Worm (Caenorhabditis elegans): Measurements from ENCODE around the gene tmed-10.

tmed-10 gene

ce11 chrV:11326914-11327367 lies at the start of gene tmed-10:
TSS of gene tmed-10 (minus strand) at chrV:11326964.
- TF ChIP-seq ref-1 (GFP tag; conservative IDR thresholded peaks at IDR 0.05): no peak
- no peak for TF ChIP-seq ztf-29 (GFP tag; IDR thresholded peaks at IDR 0.05)
- no peak for TF ChIP-seq klf-2 (GFP tag; conservative IDR thresholded peaks at IDR 0.05)
- TF ChIP-seq flt-1 (GFP tag; IDR thresholded peaks at IDR 0.05): peak; percentile 55; the same call in 1 of the 2 replicates
- peak; percentile 63; the same call in 1 of the 2 replicates for TF ChIP-seq ztf-23 (GFP tag; IDR thresholded peaks at IDR 0.05)
- no peak for TF ChIP-seq med-1 (GFP tag; optimal IDR thresholded peaks at IDR 0.05; ENCODE audit: insufficient read depth)
- no peak for TF ChIP-seq tab-1 (GFP tag; IDR thresholded peaks at IDR 0.05)
- TF ChIP-seq cog-1 (tag; optimal IDR thresholded peaks at IDR 0.05): no peak
- TF ChIP-seq T22C8.4 (GFP tag; IDR thresholded peaks at IDR 0.05): 0 out of 2 replicates have a peak, but pooled peaks have one; percentile 25

- TF ChIP-seq T22C8.4 (GFP tag; IDR thresholded peaks at IDR 0.05): peak; percentile 63
- no peak for TF ChIP-seq med-1 (GFP tag; optimal IDR thresholded peaks at IDR 0.05; ENCODE audit: insufficient read depth)
These were observed 48.5 kb upstream of the tmed-10 start, which contains the start of gene cnb-1 for ce11 chrV:11375150-11375792. TSS of gene cnb-1 (plus strand) at chrV:11375742.

- TF ChIP-seq med-1 (GFP tag; optimal IDR thresholded peaks at IDR 0.05; ENCODE audit: insufficient read depth): no peak
- no peak for TF ChIP-seq tab-1 (GFP tag; IDR thresholded peaks at IDR 0.05)
These were observed 47.2 kb upstream of the tmed-10 start for ce11 chrV:11373918-11374317.

- TF ChIP-seq ztf-23 (GFP tag; IDR thresholded peaks at IDR 0.05) (no peak), ref-1 (GFP tag; conservative IDR thresholded peaks at IDR 0.05) (no peak), ztf-29 (GFP tag; IDR thresholded peaks at IDR 0.05) (no peak), med-1 (GFP tag; optimal IDR thresholded peaks at IDR 0.05; ENCODE audit: insufficient read depth) (no peak), flt-1 (GFP tag; IDR thresholded peaks at IDR 0.05) (no peak), tab-1 (GFP tag; IDR thresholded peaks at IDR 0.05) (no peak), T22C8.4 (GFP tag; IDR thresholded peaks at IDR 0.05) (no peak), cog-1 (tag; optimal IDR thresholded peaks at IDR 0.05) (no peak), klf-2 (GFP tag; conservative IDR thresholded peaks at IDR 0.05) (no peak)
These were observed 45.6 kb upstream of the tmed-10 start for ce11 chrV:11372284-11372878.

- TF ChIP-seq ztf-29 (GFP tag; IDR thresholded peaks at IDR 0.05) (no peak), T22C8.4 (GFP tag; IDR thresholded peaks at IDR 0.05) (no peak), med-1 (GFP tag; optimal IDR thresholded peaks at IDR 0.05; ENCODE audit: insufficient read depth) (no peak), cog-1 (tag; optimal IDR thresholded peaks at IDR 0.05) (no peak), ref-1 (GFP tag; conservative IDR thresholded peaks at IDR 0.05) (no peak), klf-2 (GFP tag; conservative IDR thresholded peaks at IDR 0.05) (no peak)
These were observed 39.4 kb upstream of the tmed-10 start, which contains the start of gene dop-5 for ce11 chrV:11366129-11366528. TSS of gene dop-5 (minus strand) at chrV:11366229.

- TF ChIP-seq med-1 (GFP tag; optimal IDR thresholded peaks at IDR 0.05; ENCODE audit: insufficient read depth) (no peak), ztf-29 (GFP tag; IDR thresholded peaks at IDR 0.05) (no peak), ztf-23 (GFP tag; IDR thresholded peaks at IDR 0.05) (no peak), tab-1 (GFP tag; IDR thresholded peaks at IDR 0.05) (no peak), ref-1 (GFP tag; conservative IDR thresholded peaks at IDR 0.05) (no peak), klf-2 (GFP tag; conservative IDR thresholded peaks at IDR 0.05) (no peak), T22C8.4 (GFP tag; IDR thresholded peaks at IDR 0.05) (no peak), flt-1 (GFP tag; IDR thresholded peaks at IDR 0.05) (no peak), cog-1 (tag; optimal IDR thresholded peaks at IDR 0.05) (no peak)
These were observed 36.8 kb upstream of the tmed-10 start for ce11 chrV:11363575-11363974.

ce11 chrV:11354264-11354663 lies 27.5 kb upstream of the tmed-10 start:
- TF ChIP-seq klf-2 (GFP tag; conservative IDR thresholded peaks at IDR 0.05) (no peak), ztf-29 (GFP tag; IDR thresholded peaks at IDR 0.05) (no peak), med-1 (GFP tag; optimal IDR thresholded peaks at IDR 0.05; ENCODE audit: insufficient read depth) (no peak), T22C8.4 (GFP tag; IDR thresholded peaks at IDR 0.05) (no peak)

- TF ChIP-seq flt-1 (GFP tag; IDR thresholded peaks at IDR 0.05) (no peak), klf-2 (GFP tag; conservative IDR thresholded peaks at IDR 0.05) (no peak), med-1 (GFP tag; optimal IDR thresholded peaks at IDR 0.05; ENCODE audit: insufficient read depth) (no peak), ztf-23 (GFP tag; IDR thresholded peaks at IDR 0.05) (no peak), cog-1 (tag; optimal IDR thresholded peaks at IDR 0.05) (no peak), ztf-29 (GFP tag; IDR thresholded peaks at IDR 0.05) (no peak), T22C8.4 (GFP tag; IDR thresholded peaks at IDR 0.05) (no peak), ref-1 (GFP tag; conservative IDR thresholded peaks at IDR 0.05) (no peak), tab-1 (GFP tag; IDR thresholded peaks at IDR 0.05) (no peak)
These were observed 26.1 kb upstream of the tmed-10 start, which contains the start of gene npr-25 for ce11 chrV:11352893-11353292. TSS of gene npr-25 (minus strand) at chrV:11352993.

- TF ChIP-seq tab-1 (GFP tag; IDR thresholded peaks at IDR 0.05) (no peak), klf-2 (GFP tag; conservative IDR thresholded peaks at IDR 0.05) (no peak), ref-1 (GFP tag; conservative IDR thresholded peaks at IDR 0.05) (no peak), ztf-29 (GFP tag; IDR thresholded peaks at IDR 0.05) (no peak)
These were observed 24.5 kb upstream of the tmed-10 start for ce11 chrV:11351263-11351662.

- no peak for TF ChIP-seq klf-2 (GFP tag; conservative IDR thresholded peaks at IDR 0.05)
- no peak for TF ChIP-seq ztf-23 (GFP tag; IDR thresholded peaks at IDR 0.05)
- no peak for TF ChIP-seq ref-1 (GFP tag; conservative IDR thresholded peaks at IDR 0.05)
- no peak for TF ChIP-seq med-1 (GFP tag; optimal IDR thresholded peaks at IDR 0.05; ENCODE audit: insufficient read depth)
- TF ChIP-seq cog-1 (tag; optimal IDR thresholded peaks at IDR 0.05): no peak
- TF ChIP-seq flt-1 (GFP tag; IDR thresholded peaks at IDR 0.05): no peak
- no peak for TF ChIP-seq ztf-29 (GFP tag; IDR thresholded peaks at IDR 0.05)
- TF ChIP-seq tab-1 (GFP tag; IDR thresholded peaks at IDR 0.05): no peak
- no peak for TF ChIP-seq T22C8.4 (GFP tag; IDR thresholded peaks at IDR 0.05)
These were observed 20.1 kb upstream of the tmed-10 start, which contains the start of gene grl-7 for ce11 chrV:11346912-11347311. TSS of gene grl-7 (minus strand) at chrV:11347012.
